Worm (Caenorhabditis elegans): ENCODE measurements around the gene nspd-5.

nspd-5 gene

DNA sequence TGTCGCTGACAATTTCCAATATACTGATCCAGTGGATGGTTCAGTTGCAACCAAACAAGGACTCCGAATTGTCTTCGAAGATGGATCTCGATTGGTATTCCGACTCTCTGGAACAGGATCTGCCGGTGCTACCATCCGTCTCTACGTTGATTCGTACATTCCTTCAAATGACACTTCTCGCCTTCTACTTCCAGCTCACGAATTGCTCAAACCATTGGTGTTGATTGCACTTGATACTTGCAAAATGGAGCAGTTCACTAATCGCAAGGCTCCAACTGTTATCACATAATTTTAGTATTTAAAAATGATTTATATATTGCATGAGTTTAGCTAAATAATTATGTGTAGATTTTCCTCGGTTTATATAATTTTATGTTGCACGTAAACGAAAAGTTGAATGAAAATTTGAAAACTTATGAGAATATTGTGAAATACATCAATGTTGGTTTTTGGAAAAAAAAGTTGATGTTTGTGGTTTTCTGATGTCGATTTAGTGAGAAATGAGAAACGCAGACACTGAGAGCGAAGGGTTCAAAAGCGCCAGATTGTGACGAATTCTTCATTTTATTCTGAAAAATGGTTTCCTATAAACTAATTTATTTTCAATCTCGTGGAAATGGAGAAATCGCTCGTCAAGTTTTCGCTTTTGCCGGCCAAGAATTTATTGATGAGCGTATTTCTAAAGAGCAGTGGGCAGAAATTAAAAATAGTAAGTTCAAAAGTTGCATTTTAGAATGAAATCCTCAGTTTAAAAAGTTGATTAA, 31.0 kb upstream of the nspd-5 start, which contains the start of gene gst-9 (continued):
- TF ChIP-seq spr-1 (tag; optimal IDR thresholded peaks at IDR 0.05) (peak; percentile 23), rbr-2 (tag; optimal IDR thresholded peaks at IDR 0.05) (no peak), daf-12 (tag; optimal IDR thresholded peaks at IDR 0.05) (no peak), Y48G9A.11 (GFP tag; IDR thresholded peaks at IDR 0.05) (no peak), F49E8.2 (tag; optimal IDR thresholded peaks at IDR 0.05; ENCODE audit: borderline replicate concordance) (no peak), ceh-20 (GFP tag; IDR thresholded peaks at IDR 0.05) (no peak), sdz-12 (GFP tag; optimal IDR thresholded peaks at IDR 0.05) (no peak), lin-29 (GFP tag; IDR thresholded peaks at IDR 0.05) (no peak), F37D6.2 (tag; optimal IDR thresholded peaks at IDR 0.05) (no peak), fkh-10 (GFP tag; optimal IDR thresholded peaks at IDR 0.05) (no peak), nhr-25 (tag; optimal IDR thresholded peaks at IDR 0.05; ENCODE audit: borderline replicate concordance, insufficient read depth) (no peak), fos-1 (tag; optimal IDR thresholded peaks at IDR 0.05) (no peak)

DNA sequence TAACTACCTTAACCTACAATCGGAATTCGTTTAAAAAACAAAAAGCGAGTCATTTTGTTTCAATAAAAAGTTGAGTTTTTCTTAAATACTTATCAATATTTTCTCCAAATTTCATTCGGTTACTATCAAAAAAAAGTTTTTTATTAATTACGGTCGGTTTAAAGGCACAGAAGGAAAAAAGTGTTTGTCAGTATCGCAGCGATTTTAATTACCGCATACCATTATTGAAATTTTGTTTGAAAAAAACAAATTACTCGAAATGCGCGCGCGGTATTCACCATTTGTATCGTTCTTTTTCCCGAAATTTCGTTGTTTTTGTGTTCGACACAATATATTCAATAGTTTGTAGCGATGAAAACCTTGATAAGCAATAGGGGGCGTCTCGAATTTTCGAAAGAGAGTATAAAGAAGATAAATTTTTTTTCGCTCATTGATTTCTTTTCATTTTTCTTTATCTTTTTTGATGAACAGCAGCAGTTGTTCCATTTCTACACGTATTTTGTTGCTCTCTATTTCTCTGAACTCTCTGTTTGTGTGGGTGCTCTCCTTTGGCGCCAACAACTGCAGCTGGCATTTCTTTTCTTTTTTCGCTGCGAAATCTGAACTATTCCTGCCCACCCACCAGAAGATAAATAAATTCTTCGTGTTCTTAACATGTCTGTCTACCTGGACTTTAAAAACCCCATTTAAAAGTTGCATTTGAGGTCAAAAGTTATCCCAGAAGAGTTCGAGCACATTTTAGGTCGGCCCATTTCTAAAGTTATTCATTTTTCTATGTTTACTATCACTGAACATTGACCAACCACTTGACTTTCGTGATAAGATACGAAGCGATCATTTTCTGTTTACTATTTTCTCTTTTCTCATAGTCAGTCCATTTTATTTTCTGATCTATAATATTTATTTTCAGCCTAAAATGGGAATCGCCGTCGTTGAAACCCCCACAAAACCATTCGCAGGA, 28.6 kb upstream of the nspd-5 start, which contains the start of gene pgm-1:
Gene pgm-1 (plus strand): TSS at position 911 of the 961 bp plus-strand sequence.
- TF ChIP-seq pha-4 (GFP tag; IDR thresholded peaks at IDR 0.05) (0 out of 2 replicates have a peak, but pooled peaks have one; percentile 11), pha-4 (tag; optimal IDR thresholded peaks at IDR 0.05) (no peak), set-16 (GFP tag; IDR thresholded peaks at IDR 0.05) (no peak), ceh-20 (GFP tag; IDR thresholded peaks at IDR 0.05) (0 out of 2 replicates have a peak, but pooled peaks have one; percentile 14), arid-1 (GFP tag; conservative IDR thresholded peaks at IDR 0.05) (no peak), F44E2.7 (GFP tag; IDR thresholded peaks at IDR 0.05) (no peak), daf-16 (GFP tag; optimal IDR thresholded peaks at IDR 0.05) (peak in 1 of 2 experiments; percentile 64), daf-16 (tag; optimal IDR thresholded peaks at IDR 0.05) (peak; percentile 43), Y48G9A.11 (GFP tag; IDR thresholded peaks at IDR 0.05) (no peak), hmg-1.1 (GFP tag; IDR thresholded peaks at IDR 0.05) (peak; percentile 57; the same call in 1 of the 2 replicates), madf-5 (GFP tag; IDR thresholded peaks at IDR 0.05) (no peak), nhr-11 (tag; optimal IDR thresholded peaks at IDR 0.05) (peak; percentile 61), daf-19 (GFP tag; conservative IDR thresholded peaks at IDR 0.05) (no peak), hlh-11 (tag; optimal IDR thresholded peaks at IDR 0.05) (peak; percentile 72), unc-39 (tag; optimal IDR thresholded peaks at IDR 0.05) (no peak), hif-1 (tag; optimal IDR thresholded peaks at IDR 0.05) (peak in 1 of 2 experiments; percentile 72), ces-1 (GFP tag; optimal IDR thresholded peaks at IDR 0.05) (no peak), lsy-2 (tag; optimal IDR thresholded peaks at IDR 0.05) (peak in 1 of 2 experiments; percentile 44), tra-1 (GFP tag; IDR thresholded peaks at IDR 0.05) (0 out of 2 replicates have a peak, but pooled peaks have one; percentile 29), nhr-77 (tag; optimal IDR thresholded peaks at IDR 0.05) (no peak), dve-1 (tag; optimal IDR thresholded peaks at IDR 0.05; ENCODE audit: insufficient read depth) (peak; percentile 4), nhr-28 (tag; optimal IDR thresholded peaks at IDR 0.05) (peak; percentile 97), attf-4 (tag; optimal IDR thresholded peaks at IDR 0.05) (no peak), D1046.2 (GFP tag; IDR thresholded peaks at IDR 0.05) (no peak), ztf-7 (tag; optimal IDR thresholded peaks at IDR 0.05) (no peak), ctbp-1 (GFP tag; IDR thresholded peaks at IDR 0.05) (no peak), mep-1 (tag; optimal IDR thresholded peaks at IDR 0.05) (peak; percentile 9), mdl-1 (tag; optimal IDR thresholded peaks at IDR 0.05) (no peak), ama-1 (optimal IDR thresholded peaks at IDR 0.05) (peak; percentile 56)
